Fruit fly (Drosophila melanogaster) whole organism, embryonic: ENCODE results near the gene CG3556.

Source experiments
- BEAF-32 ChIP-seq: fragments of 200-800 bp; sonication (Bioruptor generic); optimal IDR thresholded peaks from 3 replicates; lab custom pipeline; 2017; ENCODE audit warnings: missing biosample characterization, missing genetic modification characterization, mild to moderate bottlenecking, moderate library complexity, missing genetic modification reagents
- CG10654 ChIP-seq: fragments of 200-800 bp; sonication (Bioruptor generic); optimal IDR thresholded peaks from 2 replicates; lab custom pipeline; 2016; ENCODE audit warnings: missing biosample characterization, missing genetic modification characterization
- CG11695 ChIP-seq: fragments of 200-800 bp; sonication (Bioruptor generic); IDR thresholded peaks from 3 replicates; pipeline ENCODE4 v1.3.6; 2022; ENCODE audit warnings: missing biosample characterization, missing genetic modification characterization
- CG11723 ChIP-seq: fragments of 200-800 bp; sonication (Bioruptor generic); optimal IDR thresholded peaks from 2 replicates; lab custom pipeline; 2017; ENCODE audit warnings: missing biosample characterization, mild to moderate bottlenecking, missing genetic modification characterization
- CG12071 ChIP-seq: fragments of 200-800 bp; sonication (Bioruptor generic); optimal IDR thresholded peaks from 3 replicates; lab custom pipeline; 2018; ENCODE audit warnings: missing biosample characterization, mild to moderate bottlenecking, missing genetic modification characterization
- CG15696 ChIP-seq: fragments of 200-800 bp; sonication (Bioruptor generic); optimal IDR thresholded peaks from 2 replicates; lab custom pipeline; 2019; ENCODE audit warnings: missing biosample characterization, mild to moderate bottlenecking, missing genetic modification characterization, moderate library complexity
- CG18599 ChIP-seq: fragments of 200-800 bp; sonication (Bioruptor generic); optimal IDR thresholded peaks from 3 replicates; lab custom pipeline; 2017; ENCODE audit warnings: missing biosample characterization, missing genetic modification characterization, mild to moderate bottlenecking, moderate library complexity, missing genetic modification reagents
- CG2678 ChIP-seq: fragments of 200-800 bp; sonication (Bioruptor generic); optimal IDR thresholded peaks from 3 replicates; lab custom pipeline; 2019; ENCODE audit warnings: missing biosample characterization, mild to moderate bottlenecking, missing genetic modification characterization, moderate library complexity
- CG3065 ChIP-seq: fragments of 200-800 bp; sonication (Bioruptor generic); optimal IDR thresholded peaks from 2 replicates; lab custom pipeline; 2016; ENCODE audit warnings: missing biosample characterization, missing genetic modification characterization
- CG32772 ChIP-seq: fragments of 200-800 bp; sonication (Bioruptor generic); IDR thresholded peaks from 2 replicates; pipeline ENCODE4 v1.3.6; 2022; ENCODE audit warnings: missing biosample characterization, missing genetic modification characterization
- CG3281 ChIP-seq: fragments of 200-800 bp; sonication (Bioruptor generic); optimal IDR thresholded peaks from 3 replicates; lab custom pipeline; 2017; ENCODE audit warnings: missing biosample characterization, mild to moderate bottlenecking, missing genetic modification characterization
- CG34376 ChIP-seq: fragments of 200-800 bp; sonication (Bioruptor generic); optimal IDR thresholded peaks from 2 replicates; lab custom pipeline; 2018; ENCODE audit warnings: missing biosample characterization, mild to moderate bottlenecking, missing genetic modification characterization
- CG43689 ChIP-seq: fragments of 200-800 bp; sonication (Bioruptor generic); IDR thresholded peaks from 2 replicates; pipeline ENCODE4 v1.3.6; 2022; ENCODE audit warnings: missing biosample characterization, missing genetic modification characterization
- CG7372 ChIP-seq: fragments of 200-800 bp; sonication (Bioruptor generic); IDR thresholded peaks from 2 replicates; pipeline ENCODE4 v1.3.6; 2022; ENCODE audit warnings: missing biosample characterization, missing genetic modification characterization
- CG9797 ChIP-seq: fragments of 200-800 bp; sonication (Bioruptor generic); optimal IDR thresholded peaks from 3 replicates; lab custom pipeline; 2018; ENCODE audit warnings: missing biosample characterization, mild to moderate bottlenecking, missing genetic modification characterization
- Camta ChIP-seq: fragments of 200-800 bp; sonication (Bioruptor generic); optimal IDR thresholded peaks from 2 replicates; lab custom pipeline; 2016; ENCODE audit warnings: missing biosample characterization, missing genetic modification characterization
- CrebB ChIP-seq: fragments of 200-800 bp; sonication (Bioruptor generic); optimal IDR thresholded peaks from 3 replicates; lab custom pipeline; 2018; ENCODE audit warnings: missing biosample characterization, mild to moderate bottlenecking, missing genetic modification characterization
- D ChIP-seq, 2 experiments: fragments of 200-800 bp in 1 of 2; fragments of >200 bp in 1 of 2; sonication (Bioruptor generic) in 1 of 2; optimal IDR thresholded peaks; 2 replicates in 1 of 2; 3 replicates in 1 of 2; lab custom pipeline; 2017; ENCODE audit warnings: mild to moderate bottlenecking in 1 of 2, missing biosample characterization in 1 of 2, missing genetic modification characterization in 1 of 2, missing genetic modification reagents in 1 of 2
- Dbx ChIP-seq: fragments of 200-800 bp; sonication (Bioruptor generic); IDR thresholded peaks from 3 replicates; pipeline ENCODE4 v1.3.6; 2022; ENCODE audit warnings: missing biosample characterization, missing genetic modification characterization
- Ets65A ChIP-seq: fragments of 200-800 bp; sonication (Bioruptor generic); peaks from one replicate; lab custom pipeline; 2016; ENCODE audit warnings: missing biosample characterization, missing genetic modification characterization
- Fer2 ChIP-seq: fragments of 200-800 bp; sonication (Bioruptor generic); optimal IDR thresholded peaks from 2 replicates; lab custom pipeline; 2018; ENCODE audit warnings: missing biosample characterization, mild to moderate bottlenecking, missing genetic modification characterization, moderate library complexity
- GATAe ChIP-seq: fragments of 200-800 bp; sonication (Bioruptor generic); conservative IDR thresholded peaks from 2 replicates; pipeline ENCODE4 v1.3.6; 2022; ENCODE audit warnings: missing biosample characterization, missing genetic modification characterization
- HLH3B ChIP-seq: fragments of 200-800 bp; sonication (Bioruptor generic); IDR thresholded peaks from 2 replicates; pipeline ENCODE4 v1.3.6; 2022; ENCODE audit warnings: missing biosample characterization, missing genetic modification characterization
- Lhr ChIP-seq: fragments of 200-800 bp; sonication (Bioruptor generic); optimal IDR thresholded peaks from 3 replicates; lab custom pipeline; 2017; ENCODE audit warnings: mild to moderate bottlenecking, missing biosample characterization, missing genetic modification reagents, missing genetic modification characterization
- NK7.1 ChIP-seq: fragments of 200-800 bp; sonication (Bioruptor generic); optimal IDR thresholded peaks from 3 replicates; lab custom pipeline; 2016; ENCODE audit warnings: missing biosample characterization, missing genetic modification characterization
- PHDP ChIP-seq: fragments of 200-800 bp; sonication (Bioruptor generic); optimal IDR thresholded peaks from 3 replicates; lab custom pipeline; 2018; ENCODE audit warnings: missing biosample characterization, mild to moderate bottlenecking, missing genetic modification characterization, moderate library complexity
- Poxn ChIP-seq: fragments of 200-800 bp; sonication (Bioruptor generic); IDR thresholded peaks from 2 replicates; pipeline ENCODE4 v1.3.6; 2022; ENCODE audit warnings: missing biosample characterization, missing genetic modification characterization
- Rfx ChIP-seq: fragments of 200-800 bp; sonication (Bioruptor generic); IDR thresholded peaks from 2 replicates; pipeline ENCODE4 v1.3.6; 2022; ENCODE audit warnings: missing biosample characterization, missing genetic modification characterization
- Scr ChIP-seq: fragments of 200-800 bp; sonication (Bioruptor generic); IDR thresholded peaks from 2 replicates; pipeline ENCODE4 v1.3.6; 2022; ENCODE audit warnings: missing biosample characterization, missing genetic modification characterization; ENCODE audit not compliant: partially characterized antibody
- Sry-δ ChIP-seq: fragments of 200-800 bp; sonication (Bioruptor generic); optimal IDR thresholded peaks from 2 replicates; lab custom pipeline; 2016; ENCODE audit warnings: missing biosample characterization, missing genetic modification characterization
- Trl ChIP-seq, 3 experiments: fragments of >200 bp in 2 of 3; fragments of 200-800 bp in 1 of 3; sonication (Bioruptor generic) in 1 of 3; optimal IDR thresholded peaks; 2 replicates in 1 of 3; 3 replicates in 2 of 3; lab custom pipeline; 2016 to 2017; ENCODE audit warnings: missing biosample characterization in 1 of 3, missing genetic modification characterization in 1 of 3
- amos ChIP-seq: fragments of 200-800 bp; sonication (Bioruptor generic); IDR thresholded peaks from 2 replicates; pipeline ENCODE4 v1.3.6; 2022; ENCODE audit warnings: missing biosample characterization, missing genetic modification characterization; ENCODE audit not compliant: partially characterized antibody
- caup ChIP-seq: fragments of 200-800 bp; sonication (Bioruptor generic); optimal IDR thresholded peaks from 3 replicates; lab custom pipeline; 2017; ENCODE audit warnings: missing biosample characterization, mild to moderate bottlenecking, missing genetic modification characterization, moderate library complexity; ENCODE audit not compliant: severe bottlenecking
- chif ChIP-seq, 2 experiments: fragments of 200-800 bp; sonication (Bioruptor generic); optimal IDR thresholded peaks; 3 replicates each; lab custom pipeline; 2016; ENCODE audit warnings: missing biosample characterization in 2 of 2, missing genetic modification characterization in 2 of 2
- chn ChIP-seq: fragments of 200-800 bp; sonication (Bioruptor generic); optimal IDR thresholded peaks from 2 replicates; lab custom pipeline; 2016; ENCODE audit warnings: missing biosample characterization, missing genetic modification characterization
- crol ChIP-seq: fragments of 200-800 bp; sonication (Bioruptor generic); IDR thresholded peaks from 2 replicates; pipeline ENCODE4 v1.3.6; 2022; ENCODE audit warnings: missing biosample characterization, missing genetic modification characterization
- danr ChIP-seq: fragments of 200-800 bp; sonication (Bioruptor generic); IDR thresholded peaks from 2 replicates; pipeline ENCODE4 v1.3.6; 2022; ENCODE audit warnings: missing biosample characterization, missing genetic modification characterization
- emc ChIP-seq: fragments of 200-800 bp; sonication (Bioruptor generic); optimal IDR thresholded peaks from 2 replicates; lab custom pipeline; 2016; ENCODE audit warnings: missing biosample characterization, missing genetic modification characterization
- esg ChIP-seq: fragments of 200-800 bp; sonication (Bioruptor generic); conservative IDR thresholded peaks from 2 replicates; pipeline ENCODE4 v1.3.6; 2022; ENCODE audit warnings: missing biosample characterization, missing genetic modification characterization
- gfzf ChIP-seq: fragments of 200-800 bp; sonication (Bioruptor generic); optimal IDR thresholded peaks from 2 replicates; lab custom pipeline; 2016; ENCODE audit warnings: missing biosample characterization, mild to moderate bottlenecking, missing genetic modification characterization, moderate library complexity
- lilli ChIP-seq: fragments of 200-800 bp; sonication (Bioruptor generic); optimal IDR thresholded peaks from 3 replicates; lab custom pipeline; 2016; ENCODE audit warnings: missing biosample characterization, missing genetic modification characterization
- nmo ChIP-seq: fragments of 200-800 bp; sonication (Bioruptor generic); optimal IDR thresholded peaks from 2 replicates; lab custom pipeline; 2018; ENCODE audit warnings: missing biosample characterization, mild to moderate bottlenecking, missing genetic modification characterization, moderate library complexity
- sug ChIP-seq: fragments of 200-800 bp; optimal IDR thresholded peaks from 2 replicates; lab custom pipeline; 2019; ENCODE audit warnings: missing biosample characterization, mild to moderate bottlenecking, missing genetic modification characterization, moderate library complexity
- tin ChIP-seq: fragments of 200-800 bp; sonication (Bioruptor generic); optimal IDR thresholded peaks from 3 replicates; lab custom pipeline; 2016; ENCODE audit warnings: missing biosample characterization, missing genetic modification characterization
- tna ChIP-seq: fragments of 200-800 bp; sonication (Bioruptor generic); IDR thresholded peaks from 2 replicates; pipeline ENCODE4 v1.3.6; 2022; ENCODE audit warnings: missing biosample characterization, missing genetic modification characterization; ENCODE audit not compliant: partially characterized antibody
- toy ChIP-seq: fragments of 200-800 bp; sonication (Bioruptor generic); IDR thresholded peaks from 2 replicates; pipeline ENCODE4 v1.3.6; 2022; ENCODE audit warnings: missing biosample characterization, missing genetic modification characterization
- trem ChIP-seq: fragments of 200-800 bp; optimal IDR thresholded peaks from 3 replicates; lab custom pipeline; 2019; ENCODE audit warnings: missing biosample characterization, mild to moderate bottlenecking, missing genetic modification characterization, moderate library complexity
- unc-4 ChIP-seq: fragments of 200-800 bp; sonication (Bioruptor generic); IDR thresholded peaks from 2 replicates; pipeline ENCODE4 v1.3.6; 2022; ENCODE audit warnings: missing biosample characterization, missing genetic modification characterization; ENCODE audit not compliant: partially characterized antibody
- wdn ChIP-seq: fragments of 200-800 bp; sonication (Bioruptor generic); IDR thresholded peaks from 2 replicates; pipeline ENCODE4 v1.3.6; 2022; ENCODE audit warnings: missing biosample characterization, missing genetic modification characterization
- zfh1 ChIP-seq: fragments of 200-800 bp; sonication (Bioruptor generic); IDR thresholded peaks from 3 replicates; pipeline ENCODE4 v1.3.6; 2022; ENCODE audit warnings: missing biosample characterization, missing genetic modification characterization

The CG3556 gene

dm6 chrX:4507121-4507520, 22.9 kb upstream of the CG3556 start (continued):
- TF ChIP-seq Poxn (no peak), NK7.1 (GFP tag; lab: Kevin White, UChicago) (no peak), CG7372 (GFP tag; lab: Robert Waterston, UW) (no peak), toy (GFP tag; lab: Robert Waterston, UW) (0 out of 2 replicates have a peak, but pooled peaks have one; percentile 10), Trl (optimal IDR thresholded peaks at IDR 0.05; lab: Kevin White, UChicago) (no peak), Trl (GFP tag; optimal IDR thresholded peaks at IDR 0.05; lab: Kevin White, UChicago) (peak; percentile 73), CG3065 (GFP tag; lab: Kevin White, UChicago) (peak; percentile 23), CG34376 (GFP tag; lab: Kevin White, UChicago) (no peak), Lhr (GFP tag; lab: Kevin White, UChicago) (peak; percentile 47), CG43689 (GFP tag; lab: Robert Waterston, UW) (0 out of 2 replicates have a peak, but pooled peaks have one; percentile 23), CG18599 (GFP tag; lab: Kevin White, UChicago) (no peak), HLH3B (GFP tag; lab: Robert Waterston, UW) (peak; percentile 41; the same call in 1 of the 2 replicates), chif (GFP tag; optimal IDR thresholded peaks at IDR 0.05; lab: Kevin White, UChicago) (peak; percentile 44 to 84), trem (tag; lab: Kevin White, UChicago) (no peak), gfzf (GFP tag; lab: Kevin White, UChicago) (no peak), D (optimal IDR thresholded peaks at IDR 0.05; lab: Kevin White, UChicago) (no peak), D (GFP tag; optimal IDR thresholded peaks at IDR 0.05; lab: Kevin White, UChicago) (peak; percentile 31), CG32772 (GFP tag; lab: Robert Waterston, UW) (peak; percentile 75), unc-4 (GFP tag; lab: Robert Waterston, UW) (no peak), CG9797 (no peak), Scr (GFP tag; lab: Robert Waterston, UW) (no peak), CG3281 (GFP tag; lab: Kevin White, UChicago) (peak; percentile 66), crol (no peak), BEAF-32 (GFP tag; lab: Kevin White, UChicago) (no peak), emc (GFP tag; lab: Kevin White, UChicago) (no peak), esg (GFP tag; lab: Robert Waterston, UW) (no peak), GATAe (no peak), Ets65A (GFP tag; lab: Kevin White, UChicago) (no peak), Fer2 (tag; lab: Kevin White, UChicago) (no peak), sug (tag; lab: Kevin White, UChicago) (no peak), caup (GFP tag; lab: Kevin White, UChicago) (peak; percentile 56), PHDP (tag; lab: Kevin White, UChicago) (peak; percentile 64), CG2678 (tag; lab: Kevin White, UChicago) (no peak), CrebB (tag; lab: Kevin White, UChicago) (peak; percentile 45), Rfx (GFP tag; lab: Robert Waterston, UW) (peak; percentile 66), amos (GFP tag; lab: Robert Waterston, UW) (no peak), Dbx (GFP tag; lab: Robert Waterston, UW) (no peak), tna (GFP tag; lab: Robert Waterston, UW) (no peak), CG11695 (GFP tag; lab: Robert Waterston, UW) (0 out of 3 replicates have a peak, but pooled peaks have one; percentile 34), CG11723 (GFP tag; lab: Kevin White, UChicago) (peak; percentile 53), Camta (GFP tag; lab: Kevin White, UChicago) (peak; percentile 42), CG12071 (GFP tag; lab: Kevin White, UChicago) (peak; percentile 48), chn (GFP tag; lab: Kevin White, UChicago) (peak; percentile 71), zfh1 (GFP tag; lab: Robert Waterston, UW) (peak; percentile 77), CG10654 (GFP tag; lab: Kevin White, UChicago) (no peak), lilli (GFP tag; lab: Kevin White, UChicago) (peak; percentile 12), nmo (GFP tag; lab: Kevin White, UChicago) (peak; percentile 28), wdn (GFP tag; lab: Robert Waterston, UW) (no peak), danr (GFP tag; lab: Robert Waterston, UW) (0 out of 2 replicates have a peak, but pooled peaks have one; percentile 5), tin (peak; percentile 52), CG15696 (tag; lab: Kevin White, UChicago) (peak; percentile 45), Sry-δ (GFP tag; lab: Kevin White, UChicago) (no peak)
